Worm (Caenorhabditis elegans): ENCODE data around the gene F59A7.5.

DNA sequence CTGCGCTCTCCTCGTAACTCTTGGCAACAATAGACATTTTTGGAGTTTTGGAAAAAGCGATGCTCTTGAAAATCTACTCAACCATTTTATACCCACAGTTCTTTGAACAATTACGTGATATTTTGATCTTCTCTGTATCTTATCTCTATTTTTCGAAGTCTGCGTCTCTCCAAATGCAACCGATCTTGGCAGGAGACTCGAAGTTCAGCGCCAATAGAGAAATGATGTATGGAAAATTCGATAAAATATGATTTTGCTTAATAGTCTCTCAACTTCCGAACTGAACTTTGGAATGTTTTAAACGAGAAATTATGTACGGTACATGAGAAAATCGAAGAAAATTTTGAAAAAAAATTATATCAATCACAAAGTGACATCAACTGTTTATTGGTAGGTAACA lies 27.7 kb downstream of the F59A7.5 start, which contains the start of gene comt-4:
- TF ChIP-seq ceh-36 (tag; optimal IDR thresholded peaks at IDR 0.05): no peak
- TF ChIP-seq hmg-4 (GFP tag; optimal IDR thresholded peaks at IDR 0.05): no peak
- TF ChIP-seq pes-1 (GFP tag; IDR thresholded peaks at IDR 0.05): no peak
- TF ChIP-seq ama-1 (optimal IDR thresholded peaks at IDR 0.05): no peak
- TF ChIP-seq sea-1 (GFP tag; conservative IDR thresholded peaks at IDR 0.05): no peak
- TF ChIP-seq hmbx-1 (tag; optimal IDR thresholded peaks at IDR 0.05): no peak
- no peak for TF ChIP-seq scrt-1 (GFP tag; IDR thresholded peaks at IDR 0.05)
- no peak for TF ChIP-seq ceh-13 (GFP tag; optimal IDR thresholded peaks at IDR 0.05)
- TF ChIP-seq tbx-11 (GFP tag; IDR thresholded peaks at IDR 0.05): no peak
- TF ChIP-seq B0310.2 (tag; optimal IDR thresholded peaks at IDR 0.05): no peak
- TF ChIP-seq aly-1 (tag; optimal IDR thresholded peaks at IDR 0.05): no peak
- TF ChIP-seq tbx-37 (GFP tag; conservative IDR thresholded peaks at IDR 0.05): no peak

All from whole organism, early embryonic.